Fruit fly (Drosophila melanogaster) whole organism: ENCODE data around the gene CG31687.
A peak's percentile ranks its signal among the peaks of the same experiment; 100 is the strongest.
"Not testable (repeated sequence)": the region's sequence is repeated elsewhere in the genome, so short reads cannot be mapped to it uniquely, and the experiment has no call there.

ENCODE experiments used
- CG8478 ChIP-seq: fragments of >200 bp; optimal IDR thresholded peaks from 2 replicates; lab custom pipeline; 2018; ENCODE audit warnings: inconsistent platforms
- Dll ChIP-seq: fragments of >200 bp; optimal IDR thresholded peaks from 2 replicates; lab custom pipeline; 2017
- EcR ChIP-seq, 2 experiments: fragments of >200 bp; optimal IDR thresholded peaks; 2 replicates each; lab custom pipeline; 2017; ENCODE audit warnings: missing biosample characterization in 2 of 2, missing genetic modification characterization in 2 of 2, missing genetic modification reagents in 2 of 2
- pan ChIP-seq: fragments of >200 bp; optimal IDR thresholded peaks from 2 replicates; lab custom pipeline; 2017
- psq ChIP-seq: fragments of >200 bp; optimal IDR thresholded peaks from 2 replicates; lab custom pipeline; 2017
- usp ChIP-seq: fragments of >200 bp; optimal IDR thresholded peaks from 2 replicates; lab custom pipeline; 2017; ENCODE audit warnings: missing biosample characterization, missing genetic modification characterization, mixed read lengths

The CG31687 gene

dm6 chr2L:20428756-20429408 lies 21.1 kb upstream of the CG31687 start:
- TF ChIP-seq CG8478: peak; percentile 50
- TF ChIP-seq pan (lab: Kevin White, UChicago): no peak

dm6 chr2L:20429458-20429857 lies 20.6 kb upstream of the CG31687 start:
- TF ChIP-seq EcR (GFP tag; optimal IDR thresholded peaks at IDR 0.05; lab: Kevin White, UChicago) (no peak), usp (no peak), psq (lab: Kevin White, UChicago) (no peak), CG8478 (no peak), pan (lab: Kevin White, UChicago) (no peak), Dll (lab: Kevin White, UChicago) (no peak)

- TF ChIP-seq EcR (GFP tag; optimal IDR thresholded peaks at IDR 0.05; lab: Kevin White, UChicago): no peak
- TF ChIP-seq Dll (lab: Kevin White, UChicago): no peak
- no peak for TF ChIP-seq pan (lab: Kevin White, UChicago)
- no peak for TF ChIP-seq CG8478
- TF ChIP-seq usp: no peak
- no peak for TF ChIP-seq psq (lab: Kevin White, UChicago)
Observed at dm6 chr2L:20431210-20431609, 18.8 kb upstream of the CG31687 start.

dm6 chr2L:20434779-20435178 lies 15.2 kb upstream of the CG31687 start:
- no peak for TF ChIP-seq Dll (lab: Kevin White, UChicago)
- no peak for TF ChIP-seq EcR (GFP tag; optimal IDR thresholded peaks at IDR 0.05; lab: Kevin White, UChicago)
- no peak for TF ChIP-seq pan (lab: Kevin White, UChicago)
- no peak for TF ChIP-seq usp
- TF ChIP-seq CG8478: no peak
- TF ChIP-seq psq (lab: Kevin White, UChicago): no peak

- TF ChIP-seq EcR (GFP tag; optimal IDR thresholded peaks at IDR 0.05; lab: Kevin White, UChicago) (no peak), pan (lab: Kevin White, UChicago) (no peak), psq (lab: Kevin White, UChicago) (no peak), usp (no peak), CG8478 (no peak), Dll (lab: Kevin White, UChicago) (no peak)
Observed at dm6 chr2L:20435199-20435598, 14.8 kb upstream of the CG31687 start.

- TF ChIP-seq Dll (lab: Kevin White, UChicago) (no peak), CG8478 (no peak), usp (no peak), pan (lab: Kevin White, UChicago) (no peak), psq (lab: Kevin White, UChicago) (no peak), EcR (GFP tag; optimal IDR thresholded peaks at IDR 0.05; lab: Kevin White, UChicago) (no peak)
Observed at dm6 chr2L:20437873-20438272, 12.2 kb upstream of the CG31687 start.

dm6 chr2L:20438474-20438873 lies 11.6 kb upstream of the CG31687 start:
- no peak for TF ChIP-seq Dll (lab: Kevin White, UChicago)
- no peak for TF ChIP-seq usp
- no peak for TF ChIP-seq pan (lab: Kevin White, UChicago)
- TF ChIP-seq psq (lab: Kevin White, UChicago): no peak
- no peak for TF ChIP-seq CG8478
- TF ChIP-seq EcR (GFP tag; optimal IDR thresholded peaks at IDR 0.05; lab: Kevin White, UChicago): no peak

dm6 chr2L:20458975-20459374 lies 8.9 kb downstream of the CG31687 start, which contains the start of the genes CG18858 and Cdc23:
Gene CG18858, minus strand, starts transcription at chr2L:20459075.
Gene Cdc23, plus strand, starts transcription at chr2L:20459342.
- TF ChIP-seq pan (lab: Kevin White, UChicago); EcR (GFP tag; optimal IDR thresholded peaks at IDR 0.05; lab: Kevin White, UChicago); Dll (lab: Kevin White, UChicago): not testable (repeated sequence)

dm6 chr2L:20463316-20463856 lies 13.4 kb downstream of the CG31687 start, which contains the start of gene CG2493:
Gene CG2493, minus strand, starts transcription at chr2L:20463444.
- no peak for TF ChIP-seq CG8478
- no peak for TF ChIP-seq Dll (lab: Kevin White, UChicago)
- TF ChIP-seq pan (lab: Kevin White, UChicago): no peak
- TF ChIP-seq psq (lab: Kevin White, UChicago): no peak
- TF ChIP-seq usp: no peak

dm6 chr2L:20464385-20464784 lies 14.4 kb downstream of the CG31687 start:
- no peak for TF ChIP-seq psq (lab: Kevin White, UChicago)
- no peak for TF ChIP-seq pan (lab: Kevin White, UChicago)
- no peak for TF ChIP-seq usp
- TF ChIP-seq EcR (GFP tag; optimal IDR thresholded peaks at IDR 0.05; lab: Kevin White, UChicago): no peak
- no peak for TF ChIP-seq Dll (lab: Kevin White, UChicago)
- no peak for TF ChIP-seq CG8478

dm6 chr2L:20473285-20473684 lies 23.3 kb downstream of the CG31687 start, which contains the start of gene CG43233:
Gene CG43233, minus strand, starts transcription at chr2L:20473385.
- TF ChIP-seq Dll (lab: Kevin White, UChicago): no peak
- TF ChIP-seq psq (lab: Kevin White, UChicago): no peak
- TF ChIP-seq usp: no peak
- no peak for TF ChIP-seq CG8478
- no peak for TF ChIP-seq pan (lab: Kevin White, UChicago)
- TF ChIP-seq EcR (GFP tag; optimal IDR thresholded peaks at IDR 0.05; lab: Kevin White, UChicago): no peak

dm6 chr2L:20476718-20477277 lies 26.8 kb downstream of the CG31687 start:
- TF ChIP-seq CG8478: no peak
- TF ChIP-seq EcR (GFP tag; optimal IDR thresholded peaks at IDR 0.05; lab: Kevin White, UChicago): peak in 1 of 2 experiments; percentile 79
- no peak for TF ChIP-seq pan (lab: Kevin White, UChicago)
